Fruit fly (Drosophila melanogaster): ENCODE measurements around the gene ine.

ine gene

dm6 chr2L:4448582-4449016 is 28.2 kb downstream of the ine start, which contains the start of gene MFS18 (continued):
- no peak for TF ChIP-seq CG17568 (GFP tag; optimal IDR thresholded peaks at IDR 0.05)
- TF ChIP-seq dm (GFP tag; optimal IDR thresholded peaks at IDR 0.05): peak; percentile 98
- TF ChIP-seq Dip3 (GFP tag; optimal IDR thresholded peaks at IDR 0.05): peak; percentile 82
- peak; percentile 95 for TF ChIP-seq oc (tag; optimal IDR thresholded peaks at IDR 0.05)
- TF ChIP-seq Pdp1 (GFP tag; optimal IDR thresholded peaks at IDR 0.05): peak; percentile 85 to 87
- TF ChIP-seq esg (GFP tag; conservative IDR thresholded peaks at IDR 0.05): peak; percentile 99
- peak; percentile 98 for TF ChIP-seq Fer1 (GFP tag; optimal IDR thresholded peaks at IDR 0.05)
- TF ChIP-seq CG9932 (GFP tag; IDR thresholded peaks at IDR 0.05): peak; percentile 98
- TF ChIP-seq CG4404 (GFP tag; IDR thresholded peaks at IDR 0.05): peak; percentile 98
- TF ChIP-seq CG32772 (GFP tag; IDR thresholded peaks at IDR 0.05): peak; percentile 99
- peak; percentile 95 for TF ChIP-seq CG18476 (GFP tag; optimal IDR thresholded peaks at IDR 0.05)
- peak; percentile 98 for TF ChIP-seq CG16779 (GFP tag; IDR thresholded peaks at IDR 0.05)
- TF ChIP-seq eve (GFP tag; optimal IDR thresholded peaks at IDR 0.05): no peak
- TF ChIP-seq CG33557 (GFP tag; optimal IDR thresholded peaks at IDR 0.05): peak; percentile 87
- peak; percentile 97 to 98 for TF ChIP-seq dpn (GFP tag; optimal IDR thresholded peaks at IDR 0.05)
- peak; percentile 93 for TF ChIP-seq HLH4C (GFP tag; IDR thresholded peaks at IDR 0.05; ENCODE audit: partially characterized antibody)
- TF ChIP-seq CG13123 (GFP tag; optimal IDR thresholded peaks at IDR 0.05): peak; percentile 93
- TF ChIP-seq gsb (GFP tag; IDR thresholded peaks at IDR 0.05): peak; percentile 97
- peak; percentile 6 for TF ChIP-seq HmgD (GFP tag; optimal IDR thresholded peaks at IDR 0.05)
- peak; percentile 98 for TF ChIP-seq slou (GFP tag; optimal IDR thresholded peaks at IDR 0.05)
- TF ChIP-seq z (GFP tag; IDR thresholded peaks at IDR 0.05): peak; percentile 77; the same call in 2 of the 3 replicates
- TF ChIP-seq CG6272 (GFP tag; IDR thresholded peaks at IDR 0.05): peak; percentile 98
- peak; percentile 97 for TF ChIP-seq CG8290 (GFP tag; optimal IDR thresholded peaks at IDR 0.05)
- peak; percentile 20 to 78 for TF ChIP-seq CG8290 (tag; optimal IDR thresholded peaks at IDR 0.05)
- TF ChIP-seq CG4730 (GFP tag; IDR thresholded peaks at IDR 0.05): peak; percentile 99
- TF ChIP-seq Doc3 (GFP tag; IDR thresholded peaks at IDR 0.05; ENCODE audit: partially characterized antibody): peak; percentile 62
- TF ChIP-seq ATbp (GFP tag; optimal IDR thresholded peaks at IDR 0.05): peak; percentile 93
- TF ChIP-seq Stat92E (GFP tag; optimal IDR thresholded peaks at IDR 0.05): peak in 1 of 3 experiments; percentile 96
- peak; percentile 96 for TF ChIP-seq CG7357 (GFP tag; IDR thresholded peaks at IDR 0.05)
- TF ChIP-seq mam (GFP tag; optimal IDR thresholded peaks at IDR 0.05): peak; percentile 97
- TF ChIP-seq CG11398 (GFP tag; optimal IDR thresholded peaks at IDR 0.05): peak; percentile 35
- peak; percentile 34 for TF ChIP-seq CG17912 (GFP tag; optimal IDR thresholded peaks at IDR 0.05)
- peak; percentile 97 for TF ChIP-seq Optix (GFP tag; IDR thresholded peaks at IDR 0.05)
- TF ChIP-seq fd102C (GFP tag; optimal IDR thresholded peaks at IDR 0.05): peak; percentile 87
- TF ChIP-seq TFAM (GFP tag; optimal IDR thresholded peaks at IDR 0.05): peak; percentile 94
- TF ChIP-seq CG11085 (GFP tag; IDR thresholded peaks at IDR 0.05): peak; percentile 98
- TF ChIP-seq CHES-1-like (GFP tag; optimal IDR thresholded peaks at IDR 0.05): peak; percentile 73
- peak; percentile 99 for TF ChIP-seq CG32532 (GFP tag; IDR thresholded peaks at IDR 0.05)
- TF ChIP-seq crol (GFP tag; IDR thresholded peaks at IDR 0.05): peak; percentile 82
- TF ChIP-seq CG11695 (GFP tag; IDR thresholded peaks at IDR 0.05): peak; percentile 100
- TF ChIP-seq CG7786 (GFP tag; optimal IDR thresholded peaks at IDR 0.05): peak; percentile 78
- no peak for TF ChIP-seq sqz (GFP tag; optimal IDR thresholded peaks at IDR 0.05)
- no peak for TF ChIP-seq CG12769 (tag; optimal IDR thresholded peaks at IDR 0.05)
- TF ChIP-seq rib (GFP tag; IDR thresholded peaks at IDR 0.05): peak; percentile 97
- TF ChIP-seq CG10147 (GFP tag; optimal IDR thresholded peaks at IDR 0.05): peak; percentile 87
- TF ChIP-seq Myb (GFP tag; optimal IDR thresholded peaks at IDR 0.05): peak; percentile 88
- peak; percentile 94 for TF ChIP-seq CG10462 (GFP tag; optimal IDR thresholded peaks at IDR 0.05)
- peak; percentile 98 for TF ChIP-seq CG30403 (GFP tag; optimal IDR thresholded peaks at IDR 0.05)
- peak; percentile 82 for TF ChIP-seq CG16863 (GFP tag; optimal IDR thresholded peaks at IDR 0.05)
- peak; percentile 74 for TF ChIP-seq CG8944 (GFP tag; optimal IDR thresholded peaks at IDR 0.05)
- TF ChIP-seq Ets97D (GFP tag; optimal IDR thresholded peaks at IDR 0.05): peak; percentile 96
